Worm (Caenorhabditis elegans) whole organism, early embryonic: ENCODE results near the gene C49F5.3.

Source experiments
- B0310.2 ChIP-seq: sonication (generic microtip); optimal IDR thresholded peaks from 2 replicates; lab custom pipeline; 2016; ENCODE audit warnings: mild to moderate bottlenecking, missing genetic modification characterization, missing compliant biosample characterization
- ama-1 ChIP-seq: fragments of 150-350 bp; optimal IDR thresholded peaks from 2 replicates; lab custom pipeline; 2014
- ceh-36 ChIP-seq: sonication (generic microtip); optimal IDR thresholded peaks from 2 replicates; lab custom pipeline; 2016; ENCODE audit warnings: missing genetic modification characterization, inconsistent platforms, missing compliant biosample characterization
- hmbx-1 ChIP-seq: sonication (generic microtip); optimal IDR thresholded peaks from 2 replicates; lab custom pipeline; 2016; ENCODE audit warnings: mild to moderate bottlenecking, missing genetic modification characterization, missing compliant biosample characterization
- hnd-1 ChIP-seq: sonication (generic microtip); optimal IDR thresholded peaks from 2 replicates; lab custom pipeline; 2016; ENCODE audit warnings: missing genetic modification characterization, missing compliant biosample characterization
- pes-1 ChIP-seq: fragments of 200-800 bp; sonication (Bioruptor generic); IDR thresholded peaks from 2 replicates; pipeline ENCODE4 v1.3.6; 2022; ENCODE audit warnings: missing genetic modification reagents, missing genetic modification characterization, missing compliant biosample characterization
- tbx-37 ChIP-seq: fragments of 200-800 bp; sonication (Bioruptor generic); conservative IDR thresholded peaks from 2 replicates; pipeline ENCODE4 v1.3.6; 2022; ENCODE audit warnings: missing genetic modification reagents, missing genetic modification characterization, missing compliant biosample characterization
- tra-4 ChIP-seq: sonication (generic microtip); optimal IDR thresholded peaks from 2 replicates; lab custom pipeline; 2017; ENCODE audit warnings: missing genetic modification characterization, missing compliant biosample characterization

DNA sequence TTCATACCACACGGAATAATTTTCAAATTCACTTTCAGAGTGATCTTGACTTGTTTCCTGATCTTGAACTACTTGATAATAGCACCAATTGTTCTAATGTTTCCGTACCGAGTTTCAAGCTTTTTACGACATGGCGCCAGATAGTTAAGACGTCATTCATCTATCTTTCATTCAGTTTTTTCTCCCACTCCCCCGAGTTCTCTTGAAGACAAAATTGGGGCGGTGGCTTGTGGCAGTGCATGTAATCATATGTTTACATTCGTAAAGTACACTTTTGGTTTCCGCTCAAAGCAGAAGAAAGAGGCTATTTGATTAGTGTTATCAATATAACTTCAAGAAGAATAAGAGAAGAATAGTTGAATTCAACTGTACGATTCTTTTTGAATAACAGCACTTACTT is 16.1 kb upstream of the C49F5.3 start:
- no peak for TF ChIP-seq hnd-1 (tag; lab: Kevin White, UChicago)
- no peak for TF ChIP-seq ceh-36
- no peak for TF ChIP-seq B0310.2 (tag; lab: Kevin White, UChicago)
- TF ChIP-seq tra-4 (tag; lab: Kevin White, UChicago), result no peak
- no peak for TF ChIP-seq tbx-37 (GFP tag; lab: Robert Waterston, UW)
- TF ChIP-seq ama-1 (lab: Kevin White, UChicago), result no peak
- TF ChIP-seq hmbx-1 (tag; lab: Kevin White, UChicago), result no peak
- TF ChIP-seq pes-1, result no peak
